Worm (Caenorhabditis elegans) whole organism, young adult: Measurements from ENCODE around the gene glod-4.

Experiments used
- B0035.1 ChIP-seq: sonication (generic microtip); optimal IDR thresholded peaks from 2 replicates; lab custom pipeline; 2016; ENCODE audit warnings: missing genetic modification characterization, mild to moderate bottlenecking, missing compliant biosample characterization, missing genotype, missing genetic modification reagents
- B0261.1 ChIP-seq: sonication (generic microtip); optimal IDR thresholded peaks from 2 replicates; lab custom pipeline; 2016; ENCODE audit warnings: mild to moderate bottlenecking, missing genetic modification characterization, moderate library complexity, missing compliant biosample characterization
- C06A6.2 ChIP-seq: fragments of 200-800 bp; sonication (Bioruptor generic); conservative IDR thresholded peaks from 2 replicates; pipeline ENCODE4 v1.3.6; 2022; ENCODE audit warnings: missing genetic modification characterization, missing compliant biosample characterization
- D2030.7 ChIP-seq: fragments of 200-800 bp; sonication (Bioruptor generic); IDR thresholded peaks from 2 replicates; pipeline ENCODE4 v1.3.6; 2022; ENCODE audit warnings: missing genetic modification reagents, missing genetic modification characterization, missing compliant biosample characterization
- F39B2.1 ChIP-seq: fragments of 200-800 bp; sonication (Bioruptor generic); IDR thresholded peaks from 2 replicates; pipeline ENCODE4 v1.3.6; 2022; ENCODE audit warnings: missing genetic modification reagents, missing genetic modification characterization, missing compliant biosample characterization
- F57A8.1 ChIP-seq: fragments of 200-800 bp; sonication (Bioruptor generic); optimal IDR thresholded peaks from 2 replicates; lab custom pipeline; 2018; ENCODE audit warnings: mild to moderate bottlenecking, missing genetic modification characterization, moderate library complexity, missing compliant biosample characterization
- K12H6.12 ChIP-seq: fragments of 200-800 bp; sonication (Bioruptor generic); optimal IDR thresholded peaks from 2 replicates; lab custom pipeline; 2018; ENCODE audit warnings: mild to moderate bottlenecking, missing genetic modification characterization, missing compliant biosample characterization
- Y67H2A.10 ChIP-seq: fragments of 200-800 bp; sonication (Bioruptor generic); conservative IDR thresholded peaks from 2 replicates; pipeline ENCODE4 v1.3.6; 2022; ENCODE audit warnings: missing genetic modification reagents, missing genetic modification characterization, missing compliant biosample characterization
- Y79H2A.3 ChIP-seq: fragments of 200-800 bp; sonication (Bioruptor generic); conservative IDR thresholded peaks from 2 replicates; pipeline ENCODE4 v1.3.6; 2022; ENCODE audit warnings: missing genetic modification reagents, missing genetic modification characterization, missing compliant biosample characterization
- ZK185.1 ChIP-seq: sonication (generic microtip); optimal IDR thresholded peaks from 2 replicates; lab custom pipeline; 2016; ENCODE audit warnings: mild to moderate bottlenecking, missing genetic modification characterization, missing compliant biosample characterization; ENCODE audit not compliant: poor library complexity, severe bottlenecking
- akir-1 ChIP-seq: fragments of 200-800 bp; sonication (Bioruptor generic); optimal IDR thresholded peaks from 2 replicates; lab custom pipeline; 2018; ENCODE audit warnings: mild to moderate bottlenecking, missing genetic modification characterization, moderate library complexity, missing compliant biosample characterization
- aptf-2 ChIP-seq: fragments of 200-800 bp; sonication (Bioruptor generic); conservative IDR thresholded peaks from 2 replicates; pipeline ENCODE4 v1.3.6; 2022; ENCODE audit warnings: missing genetic modification reagents, missing genetic modification characterization, missing compliant biosample characterization
- atf-7 ChIP-seq: sonication (generic microtip); optimal IDR thresholded peaks from 2 replicates; lab custom pipeline; 2017; ENCODE audit warnings: mild to moderate bottlenecking, missing genetic modification characterization, missing compliant biosample characterization
- bed-1 ChIP-seq: fragments of 200-800 bp; sonication (Bioruptor generic); IDR thresholded peaks from 2 replicates; pipeline ENCODE4 v1.3.6; 2022; ENCODE audit warnings: missing genetic modification reagents, missing genetic modification characterization, missing compliant biosample characterization
- cebp-1 ChIP-seq, 2 experiments: fragments of 200-800 bp in 1 of 2; sonication (Bioruptor generic) in 1 of 2; sonication (generic microtip) in 1 of 2; IDR thresholded peaks in 1 of 2; optimal IDR thresholded peaks in 1 of 2; 2 replicates each; pipeline versions ENCODE4 v1.3.6 to Lab custom; 2017 to 2022; ENCODE audit warnings: missing compliant biosample characterization in 2 of 2, missing genetic modification characterization in 2 of 2, mild to moderate bottlenecking in 1 of 2, missing genetic modification reagents in 1 of 2, moderate library complexity in 1 of 2
- cebp-2 ChIP-seq: fragments of 200-800 bp; sonication (Bioruptor generic); IDR thresholded peaks from 2 replicates; pipeline ENCODE4 v1.3.6; 2022; ENCODE audit warnings: missing genetic modification characterization, missing compliant biosample characterization
- ceh-27 ChIP-seq: fragments of 200-800 bp; sonication (Bioruptor generic); optimal IDR thresholded peaks from 2 replicates; lab custom pipeline; 2018; ENCODE audit warnings: mild to moderate bottlenecking, missing genetic modification characterization, moderate library complexity, missing compliant biosample characterization
- ceh-58 ChIP-seq: fragments of 200-800 bp; sonication (Bioruptor generic); IDR thresholded peaks from 2 replicates; pipeline ENCODE4 v1.3.6; 2022; ENCODE audit warnings: missing genetic modification characterization, missing compliant biosample characterization
- die-1 ChIP-seq: sonication (generic microtip); optimal IDR thresholded peaks from 2 replicates; lab custom pipeline; 2016; ENCODE audit warnings: missing genotype, mild to moderate bottlenecking, missing genetic modification characterization, missing compliant biosample characterization
- dox-1 ChIP-seq: fragments of 200-800 bp; sonication (Bioruptor generic); IDR thresholded peaks from 2 replicates; pipeline ENCODE4 v1.3.6; 2022; ENCODE audit warnings: missing genetic modification reagents, missing genetic modification characterization, missing compliant biosample characterization
- dpff-1 ChIP-seq: sonication (generic microtip); optimal IDR thresholded peaks from 2 replicates; lab custom pipeline; 2017; ENCODE audit warnings: mild to moderate bottlenecking, missing genetic modification characterization, missing compliant biosample characterization
- efl-1 ChIP-seq: fragments of 150-350 bp; optimal IDR thresholded peaks from 2 replicates; lab custom pipeline; 2014; ENCODE audit warnings: missing biosample characterization, missing genetic modification reagents, missing genetic modification characterization
- egrh-3 ChIP-seq: fragments of 200-800 bp; sonication (Bioruptor generic); IDR thresholded peaks from 2 replicates; pipeline ENCODE4 v1.3.6; 2022; ENCODE audit warnings: missing genetic modification reagents, missing genetic modification characterization, missing compliant biosample characterization
- ekl-4 ChIP-seq: fragments of 200-800 bp; sonication (Bioruptor generic); IDR thresholded peaks from 2 replicates; pipeline ENCODE4 v1.3.6; 2022; ENCODE audit warnings: missing genetic modification reagents, missing genetic modification characterization, missing compliant biosample characterization
- hmg-1.2 ChIP-seq: fragments of 200-800 bp; sonication (Bioruptor generic); IDR thresholded peaks from 2 replicates; pipeline ENCODE4 v1.3.6; 2022; ENCODE audit warnings: missing genetic modification reagents, missing genetic modification characterization, missing compliant biosample characterization
- lag-1 ChIP-seq: fragments of 200-800 bp; sonication (Bioruptor generic); IDR thresholded peaks from 2 replicates; pipeline ENCODE4 v1.3.6; 2022; ENCODE audit warnings: missing genetic modification reagents, missing genetic modification characterization, missing compliant biosample characterization
- let-607 ChIP-seq, 2 experiments: fragments of 200-800 bp in 1 of 2; sonication (Bioruptor generic) in 1 of 2; sonication (generic microtip) in 1 of 2; optimal IDR thresholded peaks; 2 replicates each; lab custom pipeline; 2016 to 2018; ENCODE audit warnings: mild to moderate bottlenecking in 2 of 2, missing compliant biosample characterization in 2 of 2, missing genetic modification characterization in 2 of 2, moderate library complexity in 2 of 2, missing genotype in 1 of 2
- lin-35 ChIP-seq, 3 experiments: fragments of 150-350 bp in 2 of 3; sonication (generic microtip) in 1 of 3; optimal IDR thresholded peaks; 2 replicates each; lab custom pipeline; 2014 to 2018; ENCODE audit warnings: missing biosample characterization in 3 of 3, missing genetic modification characterization in 3 of 3, missing genetic modification reagents in 3 of 3
- lsl-1 ChIP-seq: fragments of 200-800 bp; sonication (Bioruptor generic); optimal IDR thresholded peaks from 2 replicates; lab custom pipeline; 2018; ENCODE audit warnings: mild to moderate bottlenecking, missing genetic modification characterization, moderate library complexity, missing compliant biosample characterization
- madf-8 ChIP-seq: fragments of 200-800 bp; sonication (Bioruptor generic); conservative IDR thresholded peaks from 2 replicates; pipeline ENCODE4 v1.3.6; 2022; ENCODE audit warnings: missing genetic modification reagents, missing genetic modification characterization, missing compliant biosample characterization
- mes-4 ChIP-seq: sonication (generic microtip); optimal IDR thresholded peaks from 2 replicates; lab custom pipeline; 2016; ENCODE audit warnings: missing genotype, missing genetic modification characterization, missing compliant biosample characterization
- mxl-1 ChIP-seq: sonication (generic microtip); optimal IDR thresholded peaks from 2 replicates; lab custom pipeline; 2016; ENCODE audit warnings: missing genetic modification characterization, missing compliant biosample characterization
- nfya-1 ChIP-seq: sonication (generic microtip); optimal IDR thresholded peaks from 2 replicates; lab custom pipeline; 2017; ENCODE audit warnings: antibody characterized with exemption, missing compliant biosample characterization, missing genetic modification characterization, borderline replicate concordance; ENCODE audit not compliant: insufficient read depth
- nhr-179 ChIP-seq: sonication (generic microtip); optimal IDR thresholded peaks from 2 replicates; lab custom pipeline; 2016; ENCODE audit warnings: mild to moderate bottlenecking, missing genetic modification characterization, missing compliant biosample characterization
- nhr-80 ChIP-seq: sonication (generic microtip); optimal IDR thresholded peaks from 2 replicates; lab custom pipeline; 2016; ENCODE audit warnings: missing genetic modification characterization, missing compliant biosample characterization
- pbrm-1 ChIP-seq: fragments of 200-800 bp; sonication (Bioruptor generic); IDR thresholded peaks from 2 replicates; pipeline ENCODE4 v1.3.6; 2022; ENCODE audit warnings: missing genetic modification reagents, missing genetic modification characterization, missing compliant biosample characterization
- sdz-38 ChIP-seq: sonication (generic microtip); optimal IDR thresholded peaks from 2 replicates; lab custom pipeline; 2016; ENCODE audit warnings: missing genotype, missing genetic modification characterization, missing compliant biosample characterization
- sea-2 ChIP-seq: fragments of 200-800 bp; sonication (Bioruptor generic); IDR thresholded peaks from 2 replicates; pipeline ENCODE4 v1.3.6; 2022; ENCODE audit warnings: missing genetic modification characterization, missing compliant biosample characterization
- snpc-3.4 ChIP-seq: sonication (generic microtip); optimal IDR thresholded peaks from 2 replicates; lab custom pipeline; 2017; ENCODE audit warnings: missing genetic modification characterization, mild to moderate bottlenecking, missing compliant biosample characterization, antibody characterized with exemption, moderate library complexity, missing genotype, missing genetic modification reagents
- tbp1 ChIP-seq: fragments of 200-800 bp; sonication (Bioruptor generic); optimal IDR thresholded peaks from 2 replicates; lab custom pipeline; 2018; ENCODE audit warnings: mild to moderate bottlenecking, missing genetic modification characterization, missing compliant biosample characterization
- ztf-18 ChIP-seq: sonication (generic microtip); optimal IDR thresholded peaks from 2 replicates; lab custom pipeline; 2016; ENCODE audit warnings: missing genotype, mild to moderate bottlenecking, missing genetic modification characterization, missing compliant biosample characterization
- ztf-25 ChIP-seq: fragments of 200-800 bp; sonication (Bioruptor generic); IDR thresholded peaks from 2 replicates; pipeline ENCODE4 v1.3.6; 2022; ENCODE audit warnings: missing genetic modification reagents, missing genetic modification characterization, missing compliant biosample characterization
- ztf-6 ChIP-seq: fragments of 200-800 bp; sonication (Bioruptor generic); IDR thresholded peaks from 2 replicates; pipeline ENCODE4 v1.3.6; 2022; ENCODE audit warnings: missing genetic modification reagents, missing genetic modification characterization, missing compliant biosample characterization

glod-4 gene

ce11 chrIII:4196301-4196987 lies 43.0 kb downstream of the glod-4 start (continued):
- no peak for TF ChIP-seq nhr-80 (tag; lab: Kevin White, UChicago)
- 0 out of 2 replicates have a peak, but pooled peaks have one; percentile 13 for TF ChIP-seq ztf-6 (GFP tag; lab: Robert Waterston, UW)
- TF ChIP-seq die-1 (tag; lab: Kevin White, UChicago): no peak
- TF ChIP-seq efl-1 (GFP tag; lab: Kevin White, UChicago): peak; percentile 57
- no peak for TF ChIP-seq nhr-179 (tag; lab: Kevin White, UChicago)
- no peak for TF ChIP-seq madf-8 (GFP tag; lab: Robert Waterston, UW)
- TF ChIP-seq bed-1 (GFP tag; lab: Robert Waterston, UW): no peak
- peak; percentile 66; the same call in 1 of the 2 replicates for TF ChIP-seq hmg-1.2
- 0 out of 2 replicates have a peak, but pooled peaks have one; percentile 20 for TF ChIP-seq dox-1 (GFP tag; lab: Robert Waterston, UW)
- TF ChIP-seq K12H6.12: peak; percentile 26
- TF ChIP-seq sdz-38 (tag; lab: Kevin White, UChicago): no peak
- no peak for TF ChIP-seq ztf-25 (GFP tag; lab: Robert Waterston, UW)
- TF ChIP-seq aptf-2 (GFP tag; lab: Robert Waterston, UW): no peak
- no peak for TF ChIP-seq sea-2 (GFP tag; lab: Robert Waterston, UW)
- no peak for TF ChIP-seq ztf-18 (tag; lab: Kevin White, UChicago)
- TF ChIP-seq akir-1 (GFP tag; lab: Kevin White, UChicago): no peak
- TF ChIP-seq D2030.7: 0 out of 2 replicates have a peak, but pooled peaks have one; percentile 18
- no peak for TF ChIP-seq snpc-3.4
- TF ChIP-seq atf-7 (tag; lab: Kevin White, UChicago): no peak
- TF ChIP-seq ZK185.1 (tag; lab: Kevin White, UChicago): peak; percentile 11
- TF ChIP-seq ekl-4 (GFP tag; lab: Robert Waterston, UW): peak; percentile 31; the same call in 1 of the 2 replicates
- no peak for TF ChIP-seq C06A6.2
- no peak for TF ChIP-seq let-607 (tag; optimal IDR thresholded peaks at IDR 0.05; lab: Kevin White, UChicago)
- no peak for TF ChIP-seq mxl-1 (tag; lab: Kevin White, UChicago)
- peak in 1 of 3 experiments; percentile 23 for TF ChIP-seq lin-35 (GFP tag; optimal IDR thresholded peaks at IDR 0.05; lab: Kevin White, UChicago)
- no peak for TF ChIP-seq lsl-1
- TF ChIP-seq egrh-3: no peak
- no peak for TF ChIP-seq pbrm-1 (GFP tag; lab: Robert Waterston, UW)
- TF ChIP-seq F39B2.1 (GFP tag; lab: Robert Waterston, UW): no peak
- no peak for TF ChIP-seq cebp-1 (GFP tag; IDR thresholded peaks at IDR 0.05; lab: Robert Waterston, UW)
- peak; percentile 45 for TF ChIP-seq cebp-1 (tag; optimal IDR thresholded peaks at IDR 0.05; lab: Kevin White, UChicago)
- TF ChIP-seq B0035.1 (tag; lab: Kevin White, UChicago): no peak
- TF ChIP-seq ceh-27 (GFP tag; lab: Kevin White, UChicago): peak; percentile 19
- TF ChIP-seq dpff-1 (tag; lab: Kevin White, UChicago): no peak
- no peak for TF ChIP-seq nfya-1 (tag; lab: Kevin White, UChicago)
- no peak for TF ChIP-seq ceh-58 (GFP tag; lab: Robert Waterston, UW)
- no peak for TF ChIP-seq tbp1 (GFP tag; lab: Kevin White, UChicago)
- no peak for TF ChIP-seq cebp-2
- TF ChIP-seq lag-1: no peak
- no peak for TF ChIP-seq Y79H2A.3
- no peak for TF ChIP-seq B0261.1
- TF ChIP-seq F57A8.1 (GFP tag; lab: Kevin White, UChicago): no peak
- TF ChIP-seq Y67H2A.10: 0 out of 2 replicates have a peak, but pooled peaks have one; percentile 14
- no peak for TF ChIP-seq mes-4 (tag; lab: Kevin White, UChicago)
